Fruit fly (Drosophila melanogaster) whole organism, embryonic: Measurements from ENCODE around the gene odd.
A peak's percentile ranks its signal among the peaks of the same experiment; 100 is the strongest.

Experiments used
- Atf3 ChIP-seq: fragments of 200-800 bp; sonication (Bioruptor generic); optimal IDR thresholded peaks from 3 replicates; lab custom pipeline; 2016; ENCODE audit warnings: missing biosample characterization, missing genetic modification characterization
- Bdp1 ChIP-seq: fragments of 200-800 bp; sonication (Bioruptor generic); optimal IDR thresholded peaks from 3 replicates; lab custom pipeline; 2016; ENCODE audit warnings: missing biosample characterization, missing genetic modification characterization
- CG10209 ChIP-seq: fragments of 200-800 bp; sonication (Bioruptor generic); optimal IDR thresholded peaks from 3 replicates; lab custom pipeline; 2017; ENCODE audit warnings: missing biosample characterization, mild to moderate bottlenecking, missing genetic modification characterization, missing genetic modification reagents
- CG10959 ChIP-seq: fragments of 200-800 bp; sonication (Bioruptor generic); IDR thresholded peaks from 2 replicates; pipeline ENCODE4 v1.3.6; 2022; ENCODE audit warnings: missing biosample characterization, missing genetic modification characterization
- CG11456 ChIP-seq: fragments of 200-800 bp; sonication (Bioruptor generic); IDR thresholded peaks from 3 replicates; pipeline ENCODE4 v1.3.6; 2022; ENCODE audit warnings: missing biosample characterization, missing genetic modification characterization
- CG11560 ChIP-seq: fragments of 200-800 bp; sonication (Bioruptor generic); IDR thresholded peaks from 3 replicates; pipeline ENCODE4 v1.3.6; 2022; ENCODE audit warnings: missing biosample characterization, missing genetic modification characterization
- CG12071 ChIP-seq: fragments of 200-800 bp; sonication (Bioruptor generic); optimal IDR thresholded peaks from 3 replicates; lab custom pipeline; 2018; ENCODE audit warnings: missing biosample characterization, mild to moderate bottlenecking, missing genetic modification characterization
- CG12219 ChIP-seq: fragments of 200-800 bp; sonication (Bioruptor generic); optimal IDR thresholded peaks from 3 replicates; lab custom pipeline; 2018; ENCODE audit warnings: missing biosample characterization, mild to moderate bottlenecking, missing genetic modification characterization
- CG14014 ChIP-seq: fragments of 200-800 bp; sonication (Bioruptor generic); IDR thresholded peaks from 2 replicates; pipeline ENCODE4 v1.3.6; 2022; ENCODE audit warnings: missing biosample characterization, missing genetic modification characterization
- CG14050 ChIP-seq: fragments of 200-800 bp; sonication (Bioruptor generic); IDR thresholded peaks from 3 replicates; pipeline ENCODE4 v1.3.6; 2022; ENCODE audit warnings: missing biosample characterization, missing genetic modification characterization
- CG2129 ChIP-seq: fragments of 200-800 bp; sonication (Bioruptor generic); IDR thresholded peaks from 2 replicates; pipeline ENCODE4 v1.3.6; 2022; ENCODE audit warnings: missing biosample characterization, missing genetic modification characterization; ENCODE audit not compliant: partially characterized antibody
- CG2875 ChIP-seq: fragments of 200-800 bp; sonication (Bioruptor generic); optimal IDR thresholded peaks from 2 replicates; lab custom pipeline; 2017; ENCODE audit warnings: missing biosample characterization, mild to moderate bottlenecking, missing genetic modification characterization, missing genetic modification reagents
- CG32532 ChIP-seq: fragments of 200-800 bp; sonication (Bioruptor generic); IDR thresholded peaks from 2 replicates; pipeline ENCODE4 v1.3.6; 2022; ENCODE audit warnings: missing biosample characterization, missing genetic modification characterization
- CG3281 ChIP-seq: fragments of 200-800 bp; sonication (Bioruptor generic); optimal IDR thresholded peaks from 3 replicates; lab custom pipeline; 2017; ENCODE audit warnings: missing biosample characterization, mild to moderate bottlenecking, missing genetic modification characterization
- CG4820 ChIP-seq: fragments of 200-800 bp; sonication (Bioruptor generic); optimal IDR thresholded peaks from 3 replicates; lab custom pipeline; 2016; ENCODE audit warnings: missing biosample characterization, missing genetic modification characterization
- CG6175 ChIP-seq: fragments of 200-800 bp; sonication (Bioruptor generic); IDR thresholded peaks from 3 replicates; pipeline ENCODE4 v1.3.6; 2022; ENCODE audit warnings: missing biosample characterization, missing genetic modification characterization
- CG6765 ChIP-seq: fragments of 200-800 bp; sonication (Bioruptor generic); optimal IDR thresholded peaks from 3 replicates; lab custom pipeline; 2017; ENCODE audit warnings: missing biosample characterization, mild to moderate bottlenecking, missing genetic modification characterization
- CG6854 ChIP-seq: fragments of 200-800 bp; sonication (Bioruptor generic); optimal IDR thresholded peaks from 3 replicates; lab custom pipeline; 2017; ENCODE audit warnings: missing biosample characterization, mild to moderate bottlenecking, missing genetic modification characterization
- CG7987 ChIP-seq: fragments of 200-800 bp; sonication (Bioruptor generic); optimal IDR thresholded peaks from 2 replicates; lab custom pipeline; 2018; ENCODE audit warnings: missing biosample characterization, mild to moderate bottlenecking, missing genetic modification characterization, moderate library complexity
- CG9609 ChIP-seq: fragments of 200-800 bp; sonication (Bioruptor generic); optimal IDR thresholded peaks from 3 replicates; lab custom pipeline; 2016; ENCODE audit warnings: missing biosample characterization, missing genetic modification characterization
- Dbx ChIP-seq: fragments of 200-800 bp; sonication (Bioruptor generic); IDR thresholded peaks from 3 replicates; pipeline ENCODE4 v1.3.6; 2022; ENCODE audit warnings: missing biosample characterization, missing genetic modification characterization
- Gsc ChIP-seq: fragments of 200-800 bp; sonication (Bioruptor generic); IDR thresholded peaks from 2 replicates; pipeline ENCODE4 v1.3.6; 2022; ENCODE audit warnings: missing biosample characterization, missing genetic modification characterization
- Hand ChIP-seq: fragments of 200-800 bp; sonication (Bioruptor generic); optimal IDR thresholded peaks from 2 replicates; lab custom pipeline; 2017; ENCODE audit warnings: mild to moderate bottlenecking, missing biosample characterization, missing genetic modification reagents, missing genetic modification characterization
- Hr51 ChIP-seq, 2 experiments: fragments of 200-800 bp; sonication (Bioruptor generic); optimal IDR thresholded peaks; 2 replicates in 1 of 2; 3 replicates in 1 of 2; lab custom pipeline; 2016 to 2018; ENCODE audit warnings: missing biosample characterization in 2 of 2, missing genetic modification characterization in 2 of 2, mild to moderate bottlenecking in 1 of 2, moderate library complexity in 1 of 2
- Lhr ChIP-seq: fragments of 200-800 bp; sonication (Bioruptor generic); optimal IDR thresholded peaks from 3 replicates; lab custom pipeline; 2017; ENCODE audit warnings: mild to moderate bottlenecking, missing biosample characterization, missing genetic modification reagents, missing genetic modification characterization
- MESR4 ChIP-seq: fragments of 200-800 bp; sonication (Bioruptor generic); optimal IDR thresholded peaks from 2 replicates; lab custom pipeline; 2018; ENCODE audit warnings: missing biosample characterization, mild to moderate bottlenecking, missing genetic modification characterization, moderate library complexity
- Mes4 ChIP-seq: fragments of 200-800 bp; sonication (Bioruptor generic); optimal IDR thresholded peaks from 2 replicates; lab custom pipeline; 2016; ENCODE audit warnings: missing biosample characterization, missing genetic modification characterization
- Mrtf ChIP-seq: fragments of 200-800 bp; sonication (Bioruptor generic); IDR thresholded peaks from 3 replicates; pipeline ENCODE4 v1.3.6; 2022; ENCODE audit warnings: missing biosample characterization, missing genetic modification characterization
- Nf-YC ChIP-seq: fragments of 200-800 bp; optimal IDR thresholded peaks from 3 replicates; lab custom pipeline; 2019; ENCODE audit warnings: missing biosample characterization, mild to moderate bottlenecking, missing genetic modification characterization, moderate library complexity
- Rfx ChIP-seq: fragments of 200-800 bp; sonication (Bioruptor generic); IDR thresholded peaks from 2 replicates; pipeline ENCODE4 v1.3.6; 2022; ENCODE audit warnings: missing biosample characterization, missing genetic modification characterization
- Usf ChIP-seq: fragments of 200-800 bp; sonication (Bioruptor generic); optimal IDR thresholded peaks from 2 replicates; lab custom pipeline; 2017; ENCODE audit warnings: missing genotype, missing biosample characterization, missing genetic modification characterization
- abd-A ChIP-seq: fragments of 200-800 bp; sonication (Bioruptor generic); optimal IDR thresholded peaks from 3 replicates; lab custom pipeline; 2019; ENCODE audit warnings: missing biosample characterization, mild to moderate bottlenecking, missing genetic modification characterization, moderate library complexity
- ash1 ChIP-seq: fragments of 200-800 bp; sonication (Bioruptor generic); optimal IDR thresholded peaks from 2 replicates; lab custom pipeline; 2018; ENCODE audit warnings: missing biosample characterization, mild to moderate bottlenecking, missing genetic modification characterization
- cad ChIP-seq: fragments of >200 bp; optimal IDR thresholded peaks from 2 replicates; lab custom pipeline; 2017; ENCODE audit warnings: missing biosample characterization, missing genetic modification characterization
- cato ChIP-seq: fragments of 200-800 bp; sonication (Bioruptor generic); optimal IDR thresholded peaks from 2 replicates; lab custom pipeline; 2016; ENCODE audit warnings: missing biosample characterization, missing genetic modification characterization, borderline replicate concordance
- chinmo ChIP-seq: fragments of 200-800 bp; sonication (Bioruptor generic); IDR thresholded peaks from 4 replicates; pipeline ENCODE4 v1.3.6; 2022; ENCODE audit warnings: missing biosample characterization, missing genetic modification characterization; ENCODE audit not compliant: partially characterized antibody
- crp ChIP-seq, 2 experiments: fragments of 200-800 bp; sonication (Bioruptor generic); optimal IDR thresholded peaks; 2 replicates in 1 of 2; 3 replicates in 1 of 2; lab custom pipeline; 2017; ENCODE audit warnings: missing biosample characterization in 2 of 2, missing genetic modification characterization in 2 of 2, mild to moderate bottlenecking in 1 of 2, moderate library complexity in 1 of 2
- dmrt11E ChIP-seq: fragments of 200-800 bp; sonication (Bioruptor generic); optimal IDR thresholded peaks from 3 replicates; lab custom pipeline; 2018; ENCODE audit warnings: missing biosample characterization, mild to moderate bottlenecking, missing genetic modification characterization, moderate library complexity
- dmrt99B ChIP-seq: fragments of 200-800 bp; sonication (Bioruptor generic); optimal IDR thresholded peaks from 2 replicates; lab custom pipeline; 2018; ENCODE audit warnings: missing biosample characterization, mild to moderate bottlenecking, missing genetic modification characterization, moderate library complexity
- dysf ChIP-seq: fragments of 200-800 bp; sonication (Bioruptor generic); IDR thresholded peaks from 3 replicates; pipeline ENCODE4 v1.3.6; 2022; ENCODE audit warnings: missing biosample characterization, missing genetic modification characterization
- fu2 ChIP-seq: fragments of 200-800 bp; sonication (Bioruptor generic); optimal IDR thresholded peaks from 2 replicates; lab custom pipeline; 2016; ENCODE audit warnings: missing biosample characterization, missing genetic modification characterization
- gem ChIP-seq: fragments of 200-800 bp; sonication (Bioruptor generic); optimal IDR thresholded peaks from 2 replicates; lab custom pipeline; 2019; ENCODE audit warnings: missing biosample characterization, mild to moderate bottlenecking, missing genetic modification characterization, moderate library complexity
- gsb ChIP-seq: fragments of 200-800 bp; sonication (Bioruptor generic); IDR thresholded peaks from 2 replicates; pipeline ENCODE4 v1.3.6; 2022; ENCODE audit warnings: missing biosample characterization, missing genetic modification characterization
- jigr1 ChIP-seq: fragments of 200-800 bp; sonication (Bioruptor generic); IDR thresholded peaks from 3 replicates; pipeline ENCODE4 v1.3.6; 2022; ENCODE audit warnings: missing biosample characterization, missing genetic modification characterization
- lola ChIP-seq, 3 experiments: fragments of >200 bp in 2 of 3; fragments of 200-800 bp in 1 of 3; sonication (Bioruptor generic) in 1 of 3; optimal IDR thresholded peaks; 2 replicates each; lab custom pipeline; 2017 to 2019; ENCODE audit warnings: missing biosample characterization in 3 of 3, missing genetic modification characterization in 3 of 3, mild to moderate bottlenecking in 1 of 3, moderate library complexity in 1 of 3
- onecut ChIP-seq: fragments of 200-800 bp; sonication (Bioruptor generic); IDR thresholded peaks from 2 replicates; pipeline ENCODE4 v1.3.6; 2022; ENCODE audit warnings: missing biosample characterization, missing genetic modification characterization
- pzg ChIP-seq: fragments of 200-800 bp; sonication (Bioruptor generic); optimal IDR thresholded peaks from 3 replicates; lab custom pipeline; 2018; ENCODE audit warnings: missing biosample characterization, mild to moderate bottlenecking, missing genetic modification characterization, moderate library complexity
- run ChIP-seq: fragments of 200-800 bp; sonication (Bioruptor generic); optimal IDR thresholded peaks from 3 replicates; lab custom pipeline; 2018; ENCODE audit warnings: missing biosample characterization, mild to moderate bottlenecking, missing genetic modification characterization
- sens ChIP-seq: fragments of 200-800 bp; sonication (Bioruptor generic); peaks from one replicate; lab custom pipeline; 2016; ENCODE audit warnings: missing biosample characterization, missing genetic modification characterization

Gene odd

DNA sequence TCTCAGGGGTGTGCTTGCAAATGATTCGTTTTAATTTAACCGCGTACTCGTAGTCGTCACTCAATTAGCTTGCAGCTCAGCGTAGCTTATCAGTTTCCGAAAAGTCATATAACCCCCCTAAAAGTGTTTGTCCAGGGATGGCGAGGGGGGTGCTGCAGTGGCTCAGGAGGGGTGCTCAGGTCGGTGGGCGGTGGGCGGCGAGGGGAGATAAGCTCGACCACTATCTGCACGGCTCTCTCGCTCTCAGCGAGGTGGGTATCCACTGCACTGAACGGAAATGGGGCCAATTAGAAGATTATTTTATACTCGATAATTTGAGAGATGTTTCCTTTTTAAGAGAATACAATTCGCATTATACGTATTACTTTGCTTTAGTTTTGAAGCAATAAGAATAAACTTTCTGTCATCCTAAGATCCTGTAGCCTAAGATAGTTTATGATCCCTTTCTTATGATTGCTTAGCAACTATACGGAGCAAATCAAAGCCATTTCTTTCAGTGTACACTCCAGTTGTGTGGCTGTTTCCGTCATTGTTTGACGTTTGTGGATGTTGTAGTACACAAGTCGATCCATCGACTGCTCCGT is 33.3 kb downstream of the odd start (continued):
- TF ChIP-seq crp (GFP tag; optimal IDR thresholded peaks at IDR 0.05; lab: Kevin White, UChicago) = no peak
- no peak for TF ChIP-seq CG7987 (GFP tag; lab: Kevin White, UChicago)
- TF ChIP-seq Mrtf = no peak; the same call in 2 of the 3 replicates
- peak in 1 of 2 experiments; percentile 73 for TF ChIP-seq Hr51 (GFP tag; optimal IDR thresholded peaks at IDR 0.05; lab: Kevin White, UChicago)
- 0 out of 2 replicates have a peak, but pooled peaks have one; percentile 11 for TF ChIP-seq Gsc (GFP tag; lab: Robert Waterston, UW)
- TF ChIP-seq CG9609 (GFP tag; lab: Kevin White, UChicago) = peak; percentile 48
- no peak for TF ChIP-seq Hand (GFP tag; lab: Kevin White, UChicago)
- TF ChIP-seq Rfx = peak; percentile 58; the same call in 1 of the 2 replicates
- no peak for TF ChIP-seq gsb (GFP tag; lab: Robert Waterston, UW)
- peak in 1 of 3 experiments; percentile 74 for TF ChIP-seq lola (GFP tag; optimal IDR thresholded peaks at IDR 0.05; lab: Kevin White, UChicago)
- TF ChIP-seq chinmo (GFP tag; lab: Robert Waterston, UW) = peak; percentile 66; the same call in 1 of the 4 replicates
- no peak for TF ChIP-seq ash1 (GFP tag; lab: Kevin White, UChicago)
- TF ChIP-seq CG14050 (GFP tag; lab: Robert Waterston, UW) = no peak; the same call in 2 of the 3 replicates
- peak; percentile 47 for TF ChIP-seq CG12071 (GFP tag; lab: Kevin White, UChicago)
- peak; percentile 64; the same call in 1 of the 3 replicates for TF ChIP-seq jigr1 (GFP tag; lab: Robert Waterston, UW)
- peak; percentile 78 for TF ChIP-seq dmrt99B (tag; lab: Kevin White, UChicago)
- no peak for TF ChIP-seq cad (GFP tag; lab: Kevin White, UChicago)
- TF ChIP-seq Bdp1 = peak; percentile 31
- TF ChIP-seq CG10209 = peak; percentile 66
- TF ChIP-seq CG4820 = peak; percentile 74
- TF ChIP-seq CG14014 = peak; percentile 64; the same call in 1 of the 2 replicates
- TF ChIP-seq CG6854 (GFP tag; lab: Kevin White, UChicago) = peak; percentile 25
- TF ChIP-seq CG3281 (GFP tag; lab: Kevin White, UChicago) = peak; percentile 26
- TF ChIP-seq MESR4 = no peak
- no peak for TF ChIP-seq CG10959 (GFP tag; lab: Robert Waterston, UW)
- no peak; the same call in 2 of the 3 replicates for TF ChIP-seq Dbx (GFP tag; lab: Robert Waterston, UW)
- no peak for TF ChIP-seq CG6175 (GFP tag; lab: Robert Waterston, UW)
- peak; percentile 52 for TF ChIP-seq onecut (GFP tag; lab: Robert Waterston, UW)
- TF ChIP-seq CG2129 = no peak
- peak; percentile 28 for TF ChIP-seq Lhr (GFP tag; lab: Kevin White, UChicago)
- peak; percentile 4 for TF ChIP-seq run (tag; lab: Kevin White, UChicago)
- TF ChIP-seq dysf (GFP tag; lab: Robert Waterston, UW) = peak; percentile 79
- TF ChIP-seq sens (GFP tag; lab: Kevin White, UChicago) = peak; percentile 79
- TF ChIP-seq Nf-YC (tag; lab: Kevin White, UChicago) = peak; percentile 25
- TF ChIP-seq cato (GFP tag; lab: Kevin White, UChicago) = peak; percentile 60
- TF ChIP-seq CG11560 (tag; lab: Robert Waterston, UW) = no peak
- no peak for TF ChIP-seq pzg (GFP tag; lab: Kevin White, UChicago)
- peak; percentile 74 for TF ChIP-seq CG12219 (GFP tag; lab: Kevin White, UChicago)
- no peak for TF ChIP-seq Atf3 (GFP tag; lab: Kevin White, UChicago)
- no peak for TF ChIP-seq CG6765
- no peak for TF ChIP-seq CG11456 (GFP tag; lab: Robert Waterston, UW)
- TF ChIP-seq CG32532 = peak; percentile 46; the same call in 1 of the 2 replicates
- no peak for TF ChIP-seq CG2875 (GFP tag; lab: Kevin White, UChicago)
- peak; percentile 36 for TF ChIP-seq Mes4 (GFP tag; lab: Kevin White, UChicago)
- peak; percentile 88 for TF ChIP-seq gem (tag; lab: Kevin White, UChicago)
- no peak for TF ChIP-seq Usf (GFP tag; lab: Kevin White, UChicago)
- TF ChIP-seq fu2 (GFP tag; lab: Kevin White, UChicago) = peak; percentile 23
- TF ChIP-seq abd-A (tag; lab: Kevin White, UChicago) = no peak
- peak; percentile 77 for TF ChIP-seq dmrt11E (tag; lab: Kevin White, UChicago)
